Worm (Caenorhabditis elegans) whole organism, young adult: ENCODE measurements around the gene Y45F10C.1.

Source experiments
- attf-3 ChIP-seq: fragments of 200-800 bp; sonication (Bioruptor generic); conservative IDR thresholded peaks from 2 replicates; pipeline ENCODE4 v1.3.6; 2022; ENCODE audit warnings: missing genetic modification reagents, missing genetic modification characterization, missing compliant biosample characterization
- hsf-1 ChIP-seq: fragments of 200-800 bp; sonication (Bioruptor generic); IDR thresholded peaks from 2 replicates; pipeline ENCODE4 v1.3.6; 2022; ENCODE audit warnings: missing genetic modification reagents, missing genetic modification characterization, missing compliant biosample characterization
- pbrm-1 ChIP-seq: fragments of 200-800 bp; sonication (Bioruptor generic); IDR thresholded peaks from 2 replicates; pipeline ENCODE4 v1.3.6; 2022; ENCODE audit warnings: missing genetic modification reagents, missing genetic modification characterization, missing compliant biosample characterization
- rpc-1 ChIP-seq, 2 experiments: fragments of 150-350 bp in 1 of 2; sonication (generic microtip) in 1 of 2; optimal IDR thresholded peaks; 2 replicates each; lab custom pipeline; 2014 to 2018; ENCODE audit warnings: missing biosample characterization in 1 of 2, missing genetic modification characterization in 1 of 2, missing genetic modification reagents in 1 of 2, missing genotype in 1 of 2
- ztf-18 ChIP-seq: sonication (generic microtip); optimal IDR thresholded peaks from 2 replicates; lab custom pipeline; 2016; ENCODE audit warnings: missing genotype, mild to moderate bottlenecking, missing genetic modification characterization, missing compliant biosample characterization
- ztf-26 ChIP-seq: sonication (generic microtip); optimal IDR thresholded peaks from 2 replicates; lab custom pipeline; 2017; ENCODE audit warnings: missing genetic modification characterization, missing compliant biosample characterization

ce11 chrIV:13684827-13685226, 25.5 kb upstream of the Y45F10C.1 start:
- TF ChIP-seq ztf-26 (no peak), pbrm-1 (no peak), rpc-1 (optimal IDR thresholded peaks at IDR 0.05; lab: Kevin White, UChicago) (no peak), rpc-1 (tag; optimal IDR thresholded peaks at IDR 0.05; lab: Kevin White, UChicago) (no peak), ztf-18 (tag; lab: Kevin White, UChicago) (no peak), attf-3 (GFP tag; lab: Robert Waterston, UW) (no peak), hsf-1 (no peak)
